Worm (Caenorhabditis elegans): ENCODE measurements around the gene oac-2.

- no peak for TF ChIP-seq nhr-11 (tag; optimal IDR thresholded peaks at IDR 0.05)
- no peak for TF ChIP-seq nhr-6 (tag; optimal IDR thresholded peaks at IDR 0.05)
- TF ChIP-seq ama-1 (optimal IDR thresholded peaks at IDR 0.05) = no peak
- TF ChIP-seq unc-39 (tag; optimal IDR thresholded peaks at IDR 0.05) = no peak
- TF ChIP-seq ceh-16 (tag; optimal IDR thresholded peaks at IDR 0.05) = no peak
- TF ChIP-seq aly-2 (tag; optimal IDR thresholded peaks at IDR 0.05) = no peak
- no peak for TF ChIP-seq mdl-1 (tag; optimal IDR thresholded peaks at IDR 0.05)
- no peak for TF ChIP-seq nhr-237 (tag; optimal IDR thresholded peaks at IDR 0.05)
- TF ChIP-seq ztf-4 (tag; optimal IDR thresholded peaks at IDR 0.05) = no peak
- TF ChIP-seq lin-13 (GFP tag; optimal IDR thresholded peaks at IDR 0.05) = no peak
- TF ChIP-seq ceh-82 (tag; optimal IDR thresholded peaks at IDR 0.05) = no peak
- no peak for TF ChIP-seq ztf-11 (tag; optimal IDR thresholded peaks at IDR 0.05)
- no peak for TF ChIP-seq unc-62 (GFP tag; optimal IDR thresholded peaks at IDR 0.05)
- no peak for TF ChIP-seq elt-1 (tag; optimal IDR thresholded peaks at IDR 0.05)
Observed at ce11 chrV:3450351-3450750, 24.6 kb downstream of the oac-2 start.

Measured in whole organism, L2 larva.